Fruit fly (Drosophila melanogaster) Kc167 (cell line): Measurements from ENCODE around the gene Cep97.

Experiments used
- Myc ChIP-seq: fragments of >200 bp; optimal IDR thresholded peaks from 2 replicates; lab custom pipeline; 2017; ENCODE audit warnings: missing external identifiers
- Sin3A ChIP-seq: fragments of >200 bp; optimal IDR thresholded peaks from 2 replicates; lab custom pipeline; 2018; ENCODE audit warnings: missing external identifiers
- h ChIP-seq: fragments of >200 bp; optimal IDR thresholded peaks from 3 replicates; lab custom pipeline; 2018; ENCODE audit warnings: missing external identifiers
- insv ChIP-seq: fragments of >200 bp; optimal IDR thresholded peaks from 3 replicates; lab custom pipeline; 2018; ENCODE audit warnings: missing external identifiers
- psq ChIP-seq: fragments of >200 bp; optimal IDR thresholded peaks from 2 replicates; lab custom pipeline; 2017; ENCODE audit warnings: missing external identifiers
- ttk ChIP-seq: sonication (Bioruptor generic); optimal IDR thresholded peaks from 2 replicates; lab custom pipeline; 2017; ENCODE audit warnings: missing external identifiers

The Cep97 gene

dm6 chr2L:3895951-3896833, 28.7 kb downstream of the Cep97 start:
- TF ChIP-seq psq (lab: Kevin White, UChicago): no peak
- no peak for TF ChIP-seq Myc (lab: Kevin White, UChicago)
- no peak for TF ChIP-seq ttk (lab: Kevin White, UChicago)
- TF ChIP-seq Sin3A (lab: Kevin White, UChicago): no peak
- TF ChIP-seq insv (lab: Kevin White, UChicago): no peak
- no peak for TF ChIP-seq h (lab: Kevin White, UChicago)

dm6 chr2L:3896834-3897143, 29.3 kb downstream of the Cep97 start:
- TF ChIP-seq ttk (lab: Kevin White, UChicago) (no peak), Myc (lab: Kevin White, UChicago) (no peak), psq (lab: Kevin White, UChicago) (no peak), insv (lab: Kevin White, UChicago) (no peak), h (lab: Kevin White, UChicago) (no peak), Sin3A (lab: Kevin White, UChicago) (no peak)

- TF ChIP-seq insv (lab: Kevin White, UChicago) (no peak), Myc (lab: Kevin White, UChicago) (no peak), ttk (lab: Kevin White, UChicago) (no peak), Sin3A (lab: Kevin White, UChicago) (no peak), psq (lab: Kevin White, UChicago) (no peak), h (lab: Kevin White, UChicago) (no peak)
Observed at dm6 chr2L:3897529-3897928, 30.0 kb downstream of the Cep97 start.

- TF ChIP-seq h (lab: Kevin White, UChicago) (no peak), Myc (lab: Kevin White, UChicago) (no peak), Sin3A (lab: Kevin White, UChicago) (no peak), psq (lab: Kevin White, UChicago) (no peak), ttk (lab: Kevin White, UChicago) (no peak), insv (lab: Kevin White, UChicago) (no peak)
Observed at dm6 chr2L:3902760-3903159, 35.3 kb downstream of the Cep97 start, which contains the start of gene capu. Gene capu (minus strand): TSS chr2L:3902860.

- TF ChIP-seq Myc (lab: Kevin White, UChicago): no peak
- no peak for TF ChIP-seq h (lab: Kevin White, UChicago)
- no peak for TF ChIP-seq insv (lab: Kevin White, UChicago)
- no peak for TF ChIP-seq psq (lab: Kevin White, UChicago)
- TF ChIP-seq Sin3A (lab: Kevin White, UChicago): no peak
Observed at dm6 chr2L:3914188-3914587, 46.7 kb downstream of the Cep97 start, which contains the start of gene Fpgs2. Gene Fpgs2 (minus strand): TSS chr2L:3914288.

dm6 chr2L:3914655-3915054, 47.2 kb downstream of the Cep97 start:
- TF ChIP-seq h (lab: Kevin White, UChicago) (no peak), ttk (lab: Kevin White, UChicago) (no peak), Myc (lab: Kevin White, UChicago) (no peak), insv (lab: Kevin White, UChicago) (no peak), Sin3A (lab: Kevin White, UChicago) (no peak), psq (lab: Kevin White, UChicago) (no peak)

- TF ChIP-seq Myc (lab: Kevin White, UChicago) (no peak), Sin3A (lab: Kevin White, UChicago) (no peak), ttk (lab: Kevin White, UChicago) (no peak), insv (lab: Kevin White, UChicago) (no peak), h (lab: Kevin White, UChicago) (no peak), psq (lab: Kevin White, UChicago) (no peak)
Observed at dm6 chr2L:3916857-3917256, 49.4 kb downstream of the Cep97 start.
